Worm (Caenorhabditis elegans): ENCODE data around the gene F30H5.3.

DNA sequence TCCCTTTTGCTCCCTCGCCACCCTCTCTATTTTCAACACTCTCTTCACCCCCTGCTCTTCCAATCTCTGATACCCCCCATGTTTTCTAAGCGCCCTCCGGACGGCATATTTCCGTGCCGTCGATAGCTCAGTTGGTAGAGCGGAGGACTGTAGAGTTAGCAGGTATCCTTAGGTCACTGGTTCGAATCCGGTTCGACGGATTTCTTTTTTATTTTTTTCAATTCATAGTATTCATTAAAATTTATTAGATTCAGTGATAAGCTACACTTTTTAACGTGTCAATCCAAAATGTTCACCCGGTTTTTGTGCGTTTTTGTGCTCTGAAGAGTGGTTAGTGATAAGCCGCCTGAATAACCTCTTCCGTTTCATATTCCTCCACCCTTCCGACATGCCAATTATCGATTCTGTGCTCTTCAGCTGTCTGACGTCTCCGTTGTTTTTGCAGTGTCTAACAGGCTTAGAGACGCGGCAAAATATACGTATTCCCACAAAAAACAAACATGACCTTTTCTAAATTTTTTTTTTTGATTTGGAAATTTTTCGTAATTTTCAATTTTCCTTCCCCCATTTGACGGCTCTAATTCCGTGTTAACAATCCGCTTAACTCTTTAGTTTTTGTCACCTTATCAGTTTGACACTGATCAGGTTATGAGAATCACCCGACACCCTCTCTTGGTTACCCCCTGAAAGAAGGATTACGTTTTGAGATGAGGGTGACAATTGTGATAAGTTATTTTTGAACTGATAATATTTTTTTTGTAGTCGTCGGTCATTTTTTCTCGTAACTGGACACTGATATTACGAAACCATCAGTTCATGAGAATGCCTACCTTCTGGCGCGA lies 23.5 kb upstream of the F30H5.3 start:
- TF ChIP-seq W03F9.2 (tag; optimal IDR thresholded peaks at IDR 0.05) (peak; percentile 9), dao-5 (tag; optimal IDR thresholded peaks at IDR 0.05) (peak; percentile 67)
